Worm (Caenorhabditis elegans): ENCODE results near the gene B0454.5.

B0454.5 gene

DNA sequence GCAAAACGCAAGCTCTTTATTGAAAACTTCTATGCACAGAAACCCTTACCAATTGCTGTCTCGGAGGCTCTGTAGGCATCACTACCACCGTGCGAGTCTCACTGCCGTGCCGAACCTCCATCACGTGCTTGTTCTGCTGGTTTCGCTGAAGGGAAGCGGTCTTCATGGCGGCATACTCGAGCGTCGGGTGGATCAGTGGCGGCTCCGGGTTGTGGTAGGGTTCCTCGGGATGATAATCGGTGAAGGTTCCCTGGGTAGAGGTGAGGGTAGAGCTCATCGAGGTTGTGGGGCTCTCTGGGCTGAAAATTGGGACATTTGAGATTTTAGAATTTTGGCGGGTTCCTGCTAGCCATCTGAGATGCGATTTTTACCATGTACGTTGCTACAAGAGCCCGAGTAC, 14.2 kb downstream of the B0454.5 start:
- TF ChIP-seq egl-5 (tag; optimal IDR thresholded peaks at IDR 0.05) (no peak), lin-15B (tag; optimal IDR thresholded peaks at IDR 0.05) (no peak), fkh-10 (GFP tag; optimal IDR thresholded peaks at IDR 0.05) (no peak), eor-1 (tag; optimal IDR thresholded peaks at IDR 0.05) (no peak), nhr-77 (tag; optimal IDR thresholded peaks at IDR 0.05) (no peak), ceh-9 (tag; optimal IDR thresholded peaks at IDR 0.05) (no peak), snpc-4 (tag; optimal IDR thresholded peaks at IDR 0.05) (no peak), nhr-11 (tag; optimal IDR thresholded peaks at IDR 0.05) (no peak), skn-1 (tag; optimal IDR thresholded peaks at IDR 0.05) (no peak), nhr-28 (tag; optimal IDR thresholded peaks at IDR 0.05) (no peak), tbx-2 (tag; optimal IDR thresholded peaks at IDR 0.05) (no peak), fkh-2 (tag; optimal IDR thresholded peaks at IDR 0.05) (no peak), nfya-1 (tag; optimal IDR thresholded peaks at IDR 0.05; ENCODE audit: insufficient read depth) (no peak), mml-1 (tag; optimal IDR thresholded peaks at IDR 0.05) (no peak)

DNA sequence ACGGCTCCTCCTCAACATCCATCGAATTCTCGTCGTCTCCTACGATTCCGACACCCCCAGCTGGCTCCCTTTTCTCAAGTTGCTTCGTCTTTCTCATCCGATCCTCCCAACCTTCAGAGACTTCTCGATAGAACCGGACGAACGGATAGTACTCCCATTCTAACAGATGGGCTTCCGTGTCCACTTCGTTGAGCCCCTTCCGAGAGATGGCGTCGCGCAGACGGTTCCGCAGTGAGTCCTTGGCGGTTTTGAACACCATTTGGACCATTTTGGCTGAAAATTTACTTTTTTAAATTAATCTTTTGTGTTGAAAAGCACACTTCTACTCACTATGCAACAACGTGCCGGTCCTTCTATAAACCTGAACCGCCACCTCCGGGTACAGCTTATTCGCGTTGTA, 15.0 kb downstream of the B0454.5 start:
- TF ChIP-seq fkh-2 (tag; optimal IDR thresholded peaks at IDR 0.05) (no peak), pha-4 (tag; optimal IDR thresholded peaks at IDR 0.05) (no peak), zag-1 (tag; optimal IDR thresholded peaks at IDR 0.05) (no peak)

- TF ChIP-seq eor-1 (tag; optimal IDR thresholded peaks at IDR 0.05) = no peak
- TF ChIP-seq nhr-25 (tag; optimal IDR thresholded peaks at IDR 0.05) = no peak
- no peak for TF ChIP-seq ztf-4 (tag; optimal IDR thresholded peaks at IDR 0.05)
- TF ChIP-seq nhr-67 (tag; optimal IDR thresholded peaks at IDR 0.05) = no peak
- TF ChIP-seq mml-1 (tag; optimal IDR thresholded peaks at IDR 0.05) = no peak
- no peak for TF ChIP-seq pqm-1 (tag; optimal IDR thresholded peaks at IDR 0.05)
- TF ChIP-seq lsy-12 (tag; optimal IDR thresholded peaks at IDR 0.05) = no peak
- TF ChIP-seq zag-1 (tag; optimal IDR thresholded peaks at IDR 0.05) = no peak
- no peak for TF ChIP-seq R02D3.7 (tag; optimal IDR thresholded peaks at IDR 0.05)
- no peak for TF ChIP-seq unc-39 (tag; optimal IDR thresholded peaks at IDR 0.05)
- TF ChIP-seq nhr-23 (tag; optimal IDR thresholded peaks at IDR 0.05) = no peak
- TF ChIP-seq ceh-9 (tag; optimal IDR thresholded peaks at IDR 0.05) = no peak
Observed at ce11 chrII:3054221-3054620, 15.6 kb downstream of the B0454.5 start, which contains the start of gene lido-13. TSS of gene lido-13 (minus strand) at chrII:3054321.

- TF ChIP-seq ceh-9 (tag; optimal IDR thresholded peaks at IDR 0.05) = no peak
- peak; percentile 30 for TF ChIP-seq lin-39 (tag; optimal IDR thresholded peaks at IDR 0.05)
- peak; percentile 72 for TF ChIP-seq hmg-11 (tag; optimal IDR thresholded peaks at IDR 0.05)
Observed at ce11 chrII:3054622-3055021, 16.0 kb downstream of the B0454.5 start.

DNA sequence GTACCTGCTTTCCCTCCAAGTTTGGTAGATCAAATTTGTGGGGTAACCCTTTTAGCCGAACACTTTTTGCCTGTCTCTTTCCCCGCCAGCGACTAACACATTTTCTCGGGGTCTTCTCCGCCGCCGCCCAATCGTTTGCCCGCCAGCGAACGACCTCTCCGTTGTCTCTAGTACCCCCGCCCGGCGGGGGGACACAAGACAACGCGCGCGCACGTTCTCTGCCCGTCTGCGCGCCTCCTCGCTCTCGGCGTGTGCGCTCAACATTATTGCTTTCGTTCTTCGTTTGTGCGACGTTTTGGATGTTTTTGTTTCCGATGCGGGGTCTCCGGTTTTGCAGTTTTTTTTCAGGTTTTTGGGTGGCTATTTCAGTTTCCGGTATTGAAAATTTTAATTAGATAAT, 16.9 kb downstream of the B0454.5 start:
- TF ChIP-seq jun-1 (tag; optimal IDR thresholded peaks at IDR 0.05) (no peak), nfya-1 (tag; optimal IDR thresholded peaks at IDR 0.05; ENCODE audit: insufficient read depth) (peak; percentile 46), R02D3.7 (tag; optimal IDR thresholded peaks at IDR 0.05) (no peak), ceh-28 (tag; optimal IDR thresholded peaks at IDR 0.05) (no peak), hmg-11 (tag; optimal IDR thresholded peaks at IDR 0.05) (peak; percentile 18), skn-1 (tag; optimal IDR thresholded peaks at IDR 0.05) (no peak), ztf-11 (tag; optimal IDR thresholded peaks at IDR 0.05) (no peak), pha-4 (tag; optimal IDR thresholded peaks at IDR 0.05) (no peak), nhr-76 (tag; optimal IDR thresholded peaks at IDR 0.05) (no peak), lin-39 (tag; optimal IDR thresholded peaks at IDR 0.05) (peak; percentile 76)

- TF ChIP-seq tbx-2 (tag; optimal IDR thresholded peaks at IDR 0.05) (no peak), egl-5 (tag; optimal IDR thresholded peaks at IDR 0.05) (no peak), mdl-1 (tag; optimal IDR thresholded peaks at IDR 0.05) (no peak), ceh-82 (tag; optimal IDR thresholded peaks at IDR 0.05) (no peak), nhr-67 (tag; optimal IDR thresholded peaks at IDR 0.05) (no peak), eor-1 (tag; optimal IDR thresholded peaks at IDR 0.05) (no peak)
Observed at ce11 chrII:3056266-3056872, 17.7 kb downstream of the B0454.5 start, which contains the start of gene lin-8. TSS of gene lin-8 (plus strand) at chrII:3056822.
